Worm (Caenorhabditis elegans): ENCODE results near the gene Y37E11AL.1.

The Y37E11AL.1 gene

DNA sequence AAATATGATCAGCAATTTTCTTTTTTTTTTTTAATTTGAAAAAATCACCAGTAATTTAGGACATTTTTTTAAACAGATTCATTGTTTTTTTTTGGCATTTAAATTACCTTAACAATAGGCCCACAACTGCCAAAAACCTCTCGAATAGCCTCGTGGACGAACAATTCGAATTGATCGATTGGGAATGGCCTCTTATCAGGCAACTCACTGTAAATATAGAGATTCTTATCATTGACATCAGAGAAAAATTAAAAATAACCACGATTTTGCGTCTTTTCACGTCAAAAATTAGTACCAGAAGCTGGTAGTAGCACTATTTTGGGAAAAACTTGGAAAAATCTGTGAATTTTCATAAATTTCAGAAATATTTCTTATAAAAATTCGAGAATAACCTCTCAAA lies 12.7 kb downstream of the Y37E11AL.1 start:
- TF ChIP-seq lin-15B (tag; optimal IDR thresholded peaks at IDR 0.05): no peak
- peak; percentile 15 for TF ChIP-seq pha-4 (tag; optimal IDR thresholded peaks at IDR 0.05)
- no peak for TF ChIP-seq snpc-4 (tag; optimal IDR thresholded peaks at IDR 0.05)
- TF ChIP-seq nhr-43 (tag; optimal IDR thresholded peaks at IDR 0.05; ENCODE audit: poor library complexity, severe bottlenecking): no peak
- no peak for TF ChIP-seq ama-1 (optimal IDR thresholded peaks at IDR 0.05)
- TF ChIP-seq fkh-10 (GFP tag; optimal IDR thresholded peaks at IDR 0.05): no peak
- TF ChIP-seq nhr-76 (tag; optimal IDR thresholded peaks at IDR 0.05): no peak
- TF ChIP-seq elt-2 (tag; optimal IDR thresholded peaks at IDR 0.05): peak; percentile 47
- TF ChIP-seq nhr-67 (tag; optimal IDR thresholded peaks at IDR 0.05): no peak
- no peak for TF ChIP-seq egl-27 (tag; optimal IDR thresholded peaks at IDR 0.05)
- TF ChIP-seq pqm-1 (tag; optimal IDR thresholded peaks at IDR 0.05): peak; percentile 25
- TF ChIP-seq zag-1 (tag; optimal IDR thresholded peaks at IDR 0.05): no peak
- TF ChIP-seq lsy-12 (tag; optimal IDR thresholded peaks at IDR 0.05): no peak

DNA sequence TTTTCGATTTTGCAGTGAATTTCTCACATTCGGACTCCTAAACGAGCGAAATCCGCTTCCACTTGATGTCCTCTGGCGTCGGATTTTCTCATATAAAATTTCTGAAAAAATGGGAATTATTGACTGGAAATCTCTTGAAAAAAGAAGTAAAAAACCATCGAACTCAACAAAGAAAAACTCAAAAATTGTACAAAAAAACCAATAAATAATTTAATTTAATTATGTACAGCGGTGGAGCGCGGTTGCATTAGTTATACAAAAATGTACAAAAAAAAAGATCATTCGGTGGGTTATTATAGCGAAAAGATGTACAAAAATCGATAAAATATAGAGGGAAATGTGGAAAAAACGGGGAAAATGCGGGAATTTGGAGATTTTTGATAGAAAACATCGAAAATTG lies 13.4 kb downstream of the Y37E11AL.1 start, which contains the start of gene Y37E11AM.4:
TSS of gene Y37E11AM.4 (minus strand) at position 101 of the 400 bp plus-strand sequence.
- TF ChIP-seq hmg-11 (tag; optimal IDR thresholded peaks at IDR 0.05): no peak
- TF ChIP-seq jun-1 (tag; optimal IDR thresholded peaks at IDR 0.05): no peak
- no peak for TF ChIP-seq daf-12 (tag; optimal IDR thresholded peaks at IDR 0.05)
- TF ChIP-seq ztf-4 (tag; optimal IDR thresholded peaks at IDR 0.05): no peak
- no peak for TF ChIP-seq aly-2 (tag; optimal IDR thresholded peaks at IDR 0.05)
- no peak for TF ChIP-seq fkh-2 (tag; optimal IDR thresholded peaks at IDR 0.05)
- TF ChIP-seq ama-1 (optimal IDR thresholded peaks at IDR 0.05): no peak
- TF ChIP-seq lin-15B (tag; optimal IDR thresholded peaks at IDR 0.05): no peak
- TF ChIP-seq mdl-1 (tag; optimal IDR thresholded peaks at IDR 0.05): no peak
- TF ChIP-seq lin-39 (tag; optimal IDR thresholded peaks at IDR 0.05): no peak
- TF ChIP-seq nhr-43 (tag; optimal IDR thresholded peaks at IDR 0.05; ENCODE audit: poor library complexity, severe bottlenecking): no peak
- TF ChIP-seq lsy-12 (tag; optimal IDR thresholded peaks at IDR 0.05): no peak
- TF ChIP-seq ceh-82 (tag; optimal IDR thresholded peaks at IDR 0.05): no peak
- TF ChIP-seq sea-2 (GFP tag; optimal IDR thresholded peaks at IDR 0.05): no peak
- TF ChIP-seq pqm-1 (tag; optimal IDR thresholded peaks at IDR 0.05): no peak

DNA sequence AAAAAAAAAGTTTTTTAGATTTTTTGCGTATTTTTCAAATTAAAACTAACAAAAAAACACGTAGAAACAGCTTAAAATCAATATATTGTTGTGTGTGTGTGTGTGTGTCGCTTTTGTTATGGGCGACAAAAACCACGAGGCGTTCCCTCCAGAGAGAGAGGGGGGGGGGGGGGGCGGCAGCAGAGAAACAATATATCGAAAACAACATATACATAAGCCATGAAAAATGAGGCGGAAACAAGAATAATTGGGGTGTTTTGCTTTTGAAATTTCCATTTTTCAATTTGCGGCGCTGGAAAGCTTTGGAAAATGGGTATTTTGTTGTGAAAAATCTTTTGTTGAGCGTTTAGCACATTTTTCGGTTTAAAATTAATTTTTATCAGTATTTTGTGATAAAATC lies 16.1 kb downstream of the Y37E11AL.1 start, which contains the start of gene Y37E11AM.2:
TSS of gene Y37E11AM.2 (minus strand) at position 101 of the 400 bp plus-strand sequence.
- TF ChIP-seq ZK546.5 (tag; optimal IDR thresholded peaks at IDR 0.05) (no peak), ceh-9 (tag; optimal IDR thresholded peaks at IDR 0.05) (no peak), nhr-11 (tag; optimal IDR thresholded peaks at IDR 0.05) (no peak), snpc-4 (tag; optimal IDR thresholded peaks at IDR 0.05) (no peak), ceh-28 (tag; optimal IDR thresholded peaks at IDR 0.05) (no peak), pha-4 (tag; optimal IDR thresholded peaks at IDR 0.05) (no peak)

DNA sequence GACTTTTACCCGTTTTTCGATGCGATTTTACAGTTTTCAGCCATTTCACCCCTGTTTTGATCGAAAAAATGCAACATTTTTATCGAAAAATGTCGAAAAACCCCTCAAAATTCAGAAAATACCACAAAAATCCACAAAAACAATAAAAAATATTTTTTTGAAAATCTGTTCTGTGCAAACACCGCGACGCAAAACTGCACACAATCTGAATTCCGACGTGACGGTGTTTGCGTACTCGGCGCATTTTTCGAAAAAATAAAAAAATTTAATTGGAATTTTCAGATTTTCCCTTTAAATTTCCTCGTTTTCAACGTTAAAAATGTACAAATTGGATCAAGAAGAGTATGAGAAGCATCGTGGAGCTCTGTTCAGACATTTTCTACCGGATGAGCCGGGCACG lies 16.5 kb downstream of the Y37E11AL.1 start, which contains the start of gene smgl-2:
TSS of gene smgl-2 (plus strand) at position 320 of the 400 bp plus-strand sequence.
- TF ChIP-seq lin-39 (tag; optimal IDR thresholded peaks at IDR 0.05): no peak
- peak; percentile 76 for TF ChIP-seq nfya-1 (tag; optimal IDR thresholded peaks at IDR 0.05; ENCODE audit: insufficient read depth)
- TF ChIP-seq egl-5 (tag; optimal IDR thresholded peaks at IDR 0.05): peak; percentile 80
- peak; percentile 42 for TF ChIP-seq nhr-25 (tag; optimal IDR thresholded peaks at IDR 0.05)
- peak; percentile 81 for TF ChIP-seq lin-15B (tag; optimal IDR thresholded peaks at IDR 0.05)
- peak; percentile 57 for TF ChIP-seq snpc-4 (tag; optimal IDR thresholded peaks at IDR 0.05)
- TF ChIP-seq jun-1 (tag; optimal IDR thresholded peaks at IDR 0.05): no peak
- peak in 1 of 2 experiments; percentile 40 for TF ChIP-seq eor-1 (tag; optimal IDR thresholded peaks at IDR 0.05)
- TF ChIP-seq mdl-1 (tag; optimal IDR thresholded peaks at IDR 0.05): no peak
- no peak for TF ChIP-seq ceh-16 (tag; optimal IDR thresholded peaks at IDR 0.05)
- TF ChIP-seq lsy-12 (tag; optimal IDR thresholded peaks at IDR 0.05): no peak
- TF ChIP-seq fos-1 (tag; optimal IDR thresholded peaks at IDR 0.05): no peak
- no peak for TF ChIP-seq zag-1 (tag; optimal IDR thresholded peaks at IDR 0.05)
- TF ChIP-seq nhr-11 (tag; optimal IDR thresholded peaks at IDR 0.05): no peak
- TF ChIP-seq elt-2 (tag; optimal IDR thresholded peaks at IDR 0.05): peak; percentile 41
- no peak for TF ChIP-seq sea-2 (GFP tag; optimal IDR thresholded peaks at IDR 0.05)
- peak; percentile 52 for TF ChIP-seq hmg-11 (tag; optimal IDR thresholded peaks at IDR 0.05)
- no peak for TF ChIP-seq nhr-67 (tag; optimal IDR thresholded peaks at IDR 0.05)
- TF ChIP-seq ceh-82 (tag; optimal IDR thresholded peaks at IDR 0.05): peak; percentile 27
- TF ChIP-seq nhr-23 (tag; optimal IDR thresholded peaks at IDR 0.05): peak; percentile 65
- TF ChIP-seq ceh-28 (tag; optimal IDR thresholded peaks at IDR 0.05): peak; percentile 40
- peak; percentile 79 for TF ChIP-seq pha-4 (tag; optimal IDR thresholded peaks at IDR 0.05)
- TF ChIP-seq R02D3.7 (tag; optimal IDR thresholded peaks at IDR 0.05): peak; percentile 44
- no peak for TF ChIP-seq fkh-10 (GFP tag; optimal IDR thresholded peaks at IDR 0.05)
- TF ChIP-seq pqm-1 (tag; optimal IDR thresholded peaks at IDR 0.05): peak; percentile 50
- TF ChIP-seq nhr-43 (tag; optimal IDR thresholded peaks at IDR 0.05; ENCODE audit: poor library complexity, severe bottlenecking): no peak

Measured in whole organism, L3 larva.